Fruit fly (Drosophila melanogaster) whole organism, adult: Measurements from ENCODE around the gene shakB.

ENCODE experiments used
- CG12768 ChIP-seq: fragments of 200-800 bp; sonication (Bioruptor generic); optimal IDR thresholded peaks from 2 replicates; lab custom pipeline; 2017; ENCODE audit warnings: missing biosample characterization, missing genetic modification characterization, mild to moderate bottlenecking, moderate library complexity, missing genetic modification reagents
- CG14711 ChIP-seq: fragments of 200-800 bp; sonication (Bioruptor generic); optimal IDR thresholded peaks from 2 replicates; lab custom pipeline; 2018; ENCODE audit warnings: missing biosample characterization, mild to moderate bottlenecking, missing genetic modification characterization, moderate library complexity
- CG1620 ChIP-seq: fragments of 200-800 bp; sonication (Bioruptor generic); optimal IDR thresholded peaks from 2 replicates; lab custom pipeline; 2016; ENCODE audit warnings: missing biosample characterization, missing genetic modification characterization
- CG33017 ChIP-seq: fragments of 200-800 bp; sonication (Bioruptor generic); optimal IDR thresholded peaks from 2 replicates; lab custom pipeline; 2018; ENCODE audit warnings: missing biosample characterization, mild to moderate bottlenecking, missing genetic modification characterization, moderate library complexity
- CG7045 ChIP-seq: fragments of 200-800 bp; sonication (Bioruptor generic); optimal IDR thresholded peaks from 2 replicates; lab custom pipeline; 2017; ENCODE audit warnings: missing biosample characterization, mild to moderate bottlenecking, missing genetic modification characterization
- CG7101 ChIP-seq: fragments of 200-800 bp; sonication (Bioruptor generic); optimal IDR thresholded peaks from 2 replicates; lab custom pipeline; 2018; ENCODE audit warnings: missing biosample characterization, mild to moderate bottlenecking, missing genetic modification characterization, moderate library complexity
- Clk ChIP-seq: fragments of 200-800 bp; sonication (Bioruptor generic); optimal IDR thresholded peaks from 2 replicates; lab custom pipeline; 2017; ENCODE audit warnings: missing biosample characterization, missing genetic modification characterization
- Crg-1 ChIP-seq: fragments of 200-800 bp; sonication (Bioruptor generic); optimal IDR thresholded peaks from 2 replicates; lab custom pipeline; 2016; ENCODE audit warnings: missing biosample characterization, missing genetic modification characterization
- Hr96 ChIP-seq: fragments of 200-800 bp; sonication (Bioruptor generic); optimal IDR thresholded peaks from 2 replicates; lab custom pipeline; 2016; ENCODE audit warnings: missing biosample characterization, missing genetic modification characterization
- Mnt ChIP-seq: fragments of 200-800 bp; sonication (Bioruptor generic); optimal IDR thresholded peaks from 2 replicates; lab custom pipeline; 2016; ENCODE audit warnings: missing biosample characterization, mild to moderate bottlenecking, missing genetic modification characterization
- cic ChIP-seq: fragments of 200-800 bp; sonication (Bioruptor generic); optimal IDR thresholded peaks from 2 replicates; lab custom pipeline; 2017; ENCODE audit warnings: missing biosample characterization, mild to moderate bottlenecking, missing genetic modification characterization, moderate library complexity
- cnc ChIP-seq, 2 experiments: fragments of >200 bp; optimal IDR thresholded peaks; 2 replicates each; lab custom pipeline; 2017
- ovo ChIP-seq: fragments of 200-800 bp; sonication (Bioruptor generic); optimal IDR thresholded peaks from 2 replicates; lab custom pipeline; 2016; ENCODE audit warnings: missing biosample characterization, missing genetic modification characterization
- tj ChIP-seq: fragments of 200-800 bp; sonication (Bioruptor generic); optimal IDR thresholded peaks from 3 replicates; lab custom pipeline; 2017; ENCODE audit warnings: missing biosample characterization, mild to moderate bottlenecking, missing genetic modification characterization, moderate library complexity

DNA sequence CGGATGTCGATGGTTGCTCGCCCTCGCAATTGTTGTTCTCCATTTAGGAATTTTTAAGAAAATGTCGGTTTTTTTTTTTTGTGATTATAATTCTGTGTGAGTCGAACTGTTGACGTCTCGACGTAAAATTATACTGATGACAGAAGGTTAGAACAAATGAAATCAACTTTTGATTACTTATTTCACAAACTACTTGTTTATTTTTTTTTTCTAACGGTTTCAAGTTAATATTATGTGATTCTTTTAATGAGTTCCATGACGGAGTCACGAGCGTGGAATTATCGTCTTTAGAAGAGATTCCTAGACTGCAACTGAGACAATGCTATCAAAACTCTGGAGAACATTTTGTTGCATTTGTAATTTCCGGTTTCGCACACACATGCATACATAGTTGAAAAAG lies 57.6 kb downstream of the shakB start, which contains the start of gene CG1314:
- TF ChIP-seq Mnt (GFP tag; lab: Kevin White, UChicago) (no peak), Crg-1 (GFP tag; lab: Kevin White, UChicago) (no peak), ovo (GFP tag; lab: Kevin White, UChicago) (no peak), CG7101 (tag; lab: Kevin White, UChicago) (no peak), CG1620 (GFP tag; lab: Kevin White, UChicago) (no peak), CG12768 (GFP tag; lab: Kevin White, UChicago) (no peak), CG14711 (tag; lab: Kevin White, UChicago) (no peak), CG7045 (GFP tag; lab: Kevin White, UChicago) (no peak), cnc (optimal IDR thresholded peaks at IDR 0.05; lab: Kevin White, UChicago) (no peak), tj (GFP tag; lab: Kevin White, UChicago) (no peak), Clk (GFP tag; lab: Kevin White, UChicago) (no peak), cic (GFP tag; lab: Kevin White, UChicago) (no peak), CG33017 (tag; lab: Kevin White, UChicago) (no peak), Hr96 (GFP tag; lab: Kevin White, UChicago) (no peak)
